Worm (Caenorhabditis elegans): ENCODE data around the gene Y39F10A.1.

The Y39F10A.1 gene

DNA sequence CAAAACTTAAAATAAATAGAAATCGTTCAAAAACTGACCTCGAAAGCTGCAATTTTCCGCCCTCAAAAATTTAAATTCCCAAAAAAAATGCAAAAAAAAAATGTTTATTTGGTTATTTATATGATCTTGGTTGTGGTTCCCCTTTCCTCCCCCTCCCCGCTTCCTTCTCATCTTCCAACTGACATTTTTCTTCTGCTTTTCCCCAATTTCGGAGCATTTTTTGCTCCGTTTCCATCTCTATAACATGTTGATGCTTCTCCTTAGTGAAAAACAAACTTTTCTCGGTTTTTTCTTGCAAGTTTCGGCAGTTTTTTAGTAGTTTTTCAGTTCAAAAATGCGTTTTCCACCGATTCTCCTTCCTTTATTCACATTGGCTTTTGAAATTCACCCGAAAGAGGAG lies at the start of gene Y39F10A.1:
TSS of gene Y39F10A.1 (plus strand) at position 301 of the 400 bp plus-strand sequence.
- TF ChIP-seq sem-4 (tag; optimal IDR thresholded peaks at IDR 0.05), result no peak
- no peak for TF ChIP-seq nhr-6 (tag; optimal IDR thresholded peaks at IDR 0.05)
- no peak for TF ChIP-seq egl-27 (tag; optimal IDR thresholded peaks at IDR 0.05)
- no peak for TF ChIP-seq aly-2 (tag; optimal IDR thresholded peaks at IDR 0.05)
- TF ChIP-seq mdl-1 (tag; optimal IDR thresholded peaks at IDR 0.05), result no peak
- no peak for TF ChIP-seq ama-1 (optimal IDR thresholded peaks at IDR 0.05)
- TF ChIP-seq nhr-77 (tag; optimal IDR thresholded peaks at IDR 0.05), result no peak
- no peak for TF ChIP-seq Y55F3AM.14 (GFP tag; optimal IDR thresholded peaks at IDR 0.05)
- TF ChIP-seq sma-3 (GFP tag; optimal IDR thresholded peaks at IDR 0.05), result no peak
- no peak for TF ChIP-seq ztf-4 (tag; optimal IDR thresholded peaks at IDR 0.05)
- TF ChIP-seq unc-62 (GFP tag; optimal IDR thresholded peaks at IDR 0.05), result no peak

DNA sequence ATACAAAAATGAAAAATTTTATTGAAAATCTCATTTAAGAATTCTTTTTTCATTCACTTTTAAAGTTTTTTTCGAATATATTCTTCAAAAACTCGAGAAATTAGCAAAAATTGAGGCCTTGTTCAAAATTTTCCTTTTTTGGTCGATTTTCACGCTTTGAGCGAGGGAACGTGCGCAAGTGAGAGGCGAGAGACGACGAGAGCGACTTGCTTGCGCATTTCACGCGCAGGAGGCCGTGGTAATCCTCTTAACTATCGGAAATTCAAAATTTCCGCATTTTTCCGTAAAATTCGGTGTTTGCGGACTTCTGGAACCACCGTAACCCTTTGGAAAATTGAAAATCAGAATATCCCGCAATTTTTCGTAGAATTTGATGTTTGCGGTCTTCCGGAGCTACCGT lies 45.2 kb upstream of the Y39F10A.1 start:
- TF ChIP-seq lsy-2 (tag; optimal IDR thresholded peaks at IDR 0.05) (peak in 1 of 2 experiments; percentile 17), ztf-4 (tag; optimal IDR thresholded peaks at IDR 0.05) (no peak)

DNA sequence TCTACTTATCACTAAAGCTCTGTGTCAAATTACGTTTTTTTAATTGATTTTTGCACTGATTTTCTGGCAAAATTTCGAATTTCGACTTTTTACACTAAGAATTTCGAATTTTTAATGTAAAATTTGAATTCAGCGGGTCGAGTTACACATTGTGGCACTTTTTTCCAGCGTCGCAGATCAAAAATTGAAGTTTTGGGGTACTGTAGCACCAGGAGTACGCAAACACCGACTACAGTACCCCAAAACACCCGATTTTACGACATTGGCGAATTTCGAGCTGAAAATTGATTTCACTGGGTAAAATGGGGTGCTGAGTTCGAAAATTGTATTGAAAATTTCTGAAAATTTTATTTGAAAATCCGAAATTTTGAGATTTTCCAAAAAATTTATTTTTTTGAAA lies 42.7 kb upstream of the Y39F10A.1 start:
- TF ChIP-seq unc-39 (tag; optimal IDR thresholded peaks at IDR 0.05) (no peak), lsy-2 (tag; optimal IDR thresholded peaks at IDR 0.05) (peak; percentile 42 to 86)

DNA sequence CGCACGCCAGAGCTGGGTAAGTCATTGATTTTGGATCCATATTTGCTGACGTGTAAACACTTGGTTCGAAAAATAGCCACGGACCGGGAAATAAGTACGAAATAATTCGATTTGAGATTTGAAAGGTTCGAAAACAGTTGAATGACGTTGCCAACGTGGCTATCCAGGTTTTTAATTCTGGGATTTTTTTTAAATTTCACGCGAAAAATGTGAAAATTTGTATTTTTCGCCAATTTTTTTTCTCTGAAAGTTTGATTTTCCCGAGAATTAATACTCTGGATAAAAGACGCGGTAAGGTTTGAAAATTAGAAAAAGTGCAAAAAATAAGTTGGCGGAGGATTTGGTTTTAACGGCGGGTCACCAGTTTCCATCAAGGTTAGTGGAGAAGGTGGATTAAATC lies 34.3 kb upstream of the Y39F10A.1 start, which contains the start of gene fbxc-48:
TSS of gene fbxc-48 (minus strand) at position 101 of the 400 bp plus-strand sequence.
- TF ChIP-seq zag-1 (tag; optimal IDR thresholded peaks at IDR 0.05), result no peak
- TF ChIP-seq unc-62 (GFP tag; optimal IDR thresholded peaks at IDR 0.05), result no peak
- TF ChIP-seq C34F6.9 (tag; optimal IDR thresholded peaks at IDR 0.05), result no peak
- no peak for TF ChIP-seq ztf-4 (tag; optimal IDR thresholded peaks at IDR 0.05)
- TF ChIP-seq mab-5 (tag; optimal IDR thresholded peaks at IDR 0.05), result no peak
- no peak for TF ChIP-seq sma-3 (GFP tag; optimal IDR thresholded peaks at IDR 0.05)
- TF ChIP-seq lsy-2 (tag; optimal IDR thresholded peaks at IDR 0.05), result no peak
- no peak for TF ChIP-seq nhr-12 (tag; optimal IDR thresholded peaks at IDR 0.05)
- no peak for TF ChIP-seq aly-2 (tag; optimal IDR thresholded peaks at IDR 0.05)
- TF ChIP-seq ceh-16 (tag; optimal IDR thresholded peaks at IDR 0.05), result no peak
- no peak for TF ChIP-seq F13H6.1 (tag; optimal IDR thresholded peaks at IDR 0.05)
- TF ChIP-seq lin-13 (GFP tag; optimal IDR thresholded peaks at IDR 0.05), result no peak

DNA sequence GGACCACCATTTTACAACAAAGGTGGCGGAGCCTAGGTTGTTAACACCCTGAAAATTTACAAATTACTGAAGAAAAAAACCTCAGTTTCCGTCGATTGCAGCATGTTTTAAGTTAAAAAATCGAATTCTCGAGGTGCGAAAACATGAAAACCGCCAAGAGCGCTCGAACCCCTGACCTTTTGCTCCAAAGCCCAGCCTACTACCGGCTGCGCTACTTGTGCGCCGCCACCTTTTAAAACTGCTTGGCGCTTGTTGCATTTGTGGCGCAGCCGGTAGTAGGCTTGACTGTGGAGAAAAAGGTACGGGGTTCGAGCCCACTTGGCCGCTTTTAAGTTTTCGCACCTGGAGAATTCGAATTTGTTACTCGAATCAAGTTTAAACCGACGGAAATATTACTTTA lies 25.0 kb upstream of the Y39F10A.1 start, which contains the start of gene snt-6:
TSS of gene snt-6 (minus strand) at position 58 of the 400 bp plus-strand sequence.
- TF ChIP-seq egl-27 (tag; optimal IDR thresholded peaks at IDR 0.05), result no peak
- no peak for TF ChIP-seq lin-13 (GFP tag; optimal IDR thresholded peaks at IDR 0.05)
- TF ChIP-seq lin-11 (tag; optimal IDR thresholded peaks at IDR 0.05), result no peak
- no peak for TF ChIP-seq nhr-25 (tag; optimal IDR thresholded peaks at IDR 0.05)
- TF ChIP-seq sem-4 (tag; optimal IDR thresholded peaks at IDR 0.05), result no peak
- no peak for TF ChIP-seq lin-39 (tag; optimal IDR thresholded peaks at IDR 0.05)
- no peak for TF ChIP-seq ztf-11 (tag; optimal IDR thresholded peaks at IDR 0.05)
- TF ChIP-seq ceh-16 (tag; optimal IDR thresholded peaks at IDR 0.05), result no peak
- TF ChIP-seq elt-3 (tag; optimal IDR thresholded peaks at IDR 0.05), result no peak
- TF ChIP-seq unc-62 (GFP tag; optimal IDR thresholded peaks at IDR 0.05), result no peak
- TF ChIP-seq snpc-4 (tag; optimal IDR thresholded peaks at IDR 0.05), result no peak
- TF ChIP-seq sma-9 (GFP tag; optimal IDR thresholded peaks at IDR 0.05), result no peak
- TF ChIP-seq sma-9 (tag; optimal IDR thresholded peaks at IDR 0.05), result no peak
- TF ChIP-seq mbf-1 (tag; optimal IDR thresholded peaks at IDR 0.05), result no peak
- no peak for TF ChIP-seq aly-2 (tag; optimal IDR thresholded peaks at IDR 0.05)
- TF ChIP-seq elt-1 (tag; optimal IDR thresholded peaks at IDR 0.05), result no peak
- TF ChIP-seq mdl-1 (tag; optimal IDR thresholded peaks at IDR 0.05), result no peak
- no peak for TF ChIP-seq ZK546.5 (tag; optimal IDR thresholded peaks at IDR 0.05)
- no peak for TF ChIP-seq unc-55 (GFP tag; optimal IDR thresholded peaks at IDR 0.05)
- TF ChIP-seq ztf-1 (GFP tag; conservative IDR thresholded peaks at IDR 0.05), result no peak
- no peak for TF ChIP-seq nhr-10 (tag; optimal IDR thresholded peaks at IDR 0.05)

DNA sequence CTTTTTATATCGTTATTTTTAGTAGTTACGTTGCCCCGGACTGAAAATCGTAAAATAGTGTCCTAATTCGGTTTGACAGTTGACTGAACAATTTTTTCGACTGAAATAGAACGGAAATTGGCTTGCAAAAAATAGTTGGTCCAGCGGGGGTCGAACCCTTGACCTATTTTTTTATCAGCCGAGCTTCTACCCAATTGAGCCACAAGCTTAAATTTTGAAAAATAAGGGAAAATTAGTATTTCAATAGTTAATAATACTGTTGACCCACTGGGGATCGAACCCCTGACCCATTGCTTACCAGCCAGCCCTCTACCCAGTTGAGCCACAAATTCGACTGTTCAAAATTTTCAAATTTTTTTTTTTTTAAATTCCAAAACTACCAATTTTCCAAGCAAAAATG lies 23.3 kb upstream of the Y39F10A.1 start:
- no peak for TF ChIP-seq lsy-2 (tag; optimal IDR thresholded peaks at IDR 0.05)
- TF ChIP-seq snpc-4 (tag; optimal IDR thresholded peaks at IDR 0.05), result no peak
- TF ChIP-seq unc-39 (tag; optimal IDR thresholded peaks at IDR 0.05), result no peak
- no peak for TF ChIP-seq elt-1 (tag; optimal IDR thresholded peaks at IDR 0.05)

Data from whole organism, L2 larva.